Fruit fly (Drosophila melanogaster) whole organism, wandering third instar larva: ENCODE results near the gene Cp16.
A peak's percentile ranks its signal among the peaks of the same experiment; 100 is the strongest.

Source experiments
- Abd-B ChIP-seq: fragments of >200 bp; optimal IDR thresholded peaks from 2 replicates; lab custom pipeline; 2017; ENCODE audit warnings: missing biosample characterization, missing genetic modification characterization
- CG32264 ChIP-seq: fragments of 200-800 bp; sonication (Bioruptor generic); optimal IDR thresholded peaks from 2 replicates; lab custom pipeline; 2016; ENCODE audit warnings: missing biosample characterization, missing genetic modification characterization
- CG9705 ChIP-seq: fragments of 200-800 bp; sonication (Bioruptor generic); optimal IDR thresholded peaks from 2 replicates; lab custom pipeline; 2018; ENCODE audit warnings: missing biosample characterization, mild to moderate bottlenecking, missing genetic modification characterization
- CrebA ChIP-seq: fragments of 200-800 bp; sonication (Bioruptor generic); optimal IDR thresholded peaks from 2 replicates; lab custom pipeline; 2016; ENCODE audit warnings: missing biosample characterization, mild to moderate bottlenecking, missing genetic modification characterization, borderline replicate concordance
- Dfd ChIP-seq: fragments of >200 bp; optimal IDR thresholded peaks from 2 replicates; lab custom pipeline; 2017; ENCODE audit warnings: missing biosample characterization, missing genetic modification characterization
- GATAd ChIP-seq: sonication (Bioruptor generic); optimal IDR thresholded peaks from 2 replicates; lab custom pipeline; 2016; ENCODE audit warnings: missing biosample characterization, missing genetic modification characterization
- HLH106 ChIP-seq: fragments of 200-800 bp; optimal IDR thresholded peaks from 3 replicates; lab custom pipeline; 2019; ENCODE audit warnings: missing biosample characterization, mild to moderate bottlenecking, missing genetic modification characterization, moderate library complexity
- Hnf4 ChIP-seq: fragments of 200-800 bp; sonication (Bioruptor generic); optimal IDR thresholded peaks from 2 replicates; lab custom pipeline; 2016; ENCODE audit warnings: missing biosample characterization, mild to moderate bottlenecking, missing genetic modification characterization
- Hr78 ChIP-seq: fragments of >200 bp; optimal IDR thresholded peaks from 2 replicates; lab custom pipeline; 2017; ENCODE audit warnings: missing biosample characterization, missing genetic modification characterization
- Hr83 ChIP-seq: fragments of 200-300 bp; sonication (Bioruptor generic); optimal IDR thresholded peaks from 2 replicates; lab custom pipeline; 2016; ENCODE audit warnings: missing biosample characterization, mild to moderate bottlenecking, missing genetic modification characterization, moderate library complexity; ENCODE audit not compliant: poor library complexity, severe bottlenecking
- Jra ChIP-seq: sonication (Bioruptor generic); optimal IDR thresholded peaks from 2 replicates; lab custom pipeline; 2016; ENCODE audit warnings: missing biosample characterization, missing genetic modification characterization
- Mio ChIP-seq: sonication (Bioruptor generic); optimal IDR thresholded peaks from 2 replicates; lab custom pipeline; 2016; ENCODE audit warnings: missing biosample characterization, missing genetic modification characterization
- Myc ChIP-seq: fragments of >200 bp; optimal IDR thresholded peaks from 2 replicates; lab custom pipeline; 2017
- N ChIP-seq: fragments of >200 bp; optimal IDR thresholded peaks from 2 replicates; lab custom pipeline; 2018; ENCODE audit warnings: missing biosample characterization, missing external identifiers, missing genetic modification characterization
- Rel ChIP-seq, 2 experiments: fragments of 200-800 bp; sonication (Bioruptor generic) in 1 of 2; optimal IDR thresholded peaks; 2 replicates in 1 of 2; 3 replicates in 1 of 2; lab custom pipeline; 2016 to 2019; ENCODE audit warnings: mild to moderate bottlenecking in 2 of 2, missing biosample characterization in 2 of 2, missing genetic modification characterization in 2 of 2, moderate library complexity in 1 of 2
- Sp1 ChIP-seq: fragments of 200-800 bp; sonication (Bioruptor generic); optimal IDR thresholded peaks from 3 replicates; lab custom pipeline; 2019; ENCODE audit warnings: missing biosample characterization, mild to moderate bottlenecking, missing genetic modification characterization, moderate library complexity
- Vsx2 ChIP-seq: fragments of 200-300, 225-300 bp; sonication (Bioruptor generic); optimal IDR thresholded peaks from 2 replicates; lab custom pipeline; 2018; ENCODE audit warnings: missing biosample characterization, missing genetic modification characterization; ENCODE audit not compliant: partially characterized antibody
- brk ChIP-seq: fragments of 200-800 bp; sonication (Bioruptor generic); optimal IDR thresholded peaks from 2 replicates; lab custom pipeline; 2016; ENCODE audit warnings: missing biosample characterization, mild to moderate bottlenecking, missing genetic modification characterization
- dsf ChIP-seq: sonication (Bioruptor generic); optimal IDR thresholded peaks from 2 replicates; lab custom pipeline; 2016; ENCODE audit warnings: missing biosample characterization, missing genetic modification characterization, borderline replicate concordance
- ey ChIP-seq: fragments of 200-800 bp; sonication (Bioruptor generic); optimal IDR thresholded peaks from 2 replicates; lab custom pipeline; 2016; ENCODE audit warnings: missing biosample characterization, missing genetic modification characterization
- foxo ChIP-seq, 2 experiments: fragments of 200-800 bp; sonication (Bioruptor generic); optimal IDR thresholded peaks; 2 replicates in 1 of 2; 3 replicates in 1 of 2; lab custom pipeline; 2016 to 2017; ENCODE audit warnings: missing biosample characterization in 2 of 2, missing genetic modification characterization in 2 of 2
- fru ChIP-seq: fragments of 200-800 bp; sonication (Bioruptor generic); optimal IDR thresholded peaks from 3 replicates; lab custom pipeline; 2016; ENCODE audit warnings: missing biosample characterization, mild to moderate bottlenecking, missing genetic modification characterization
- jim ChIP-seq: fragments of 175-275, 200-325 bp; sonication (Bioruptor generic); optimal IDR thresholded peaks from 2 replicates; lab custom pipeline; 2016; ENCODE audit warnings: missing biosample characterization, mild to moderate bottlenecking, missing genetic modification characterization
- lola ChIP-seq: fragments of >200 bp; optimal IDR thresholded peaks from 2 replicates; lab custom pipeline; 2017; ENCODE audit warnings: missing biosample characterization, missing genetic modification characterization
- pan ChIP-seq: fragments of >200 bp; optimal IDR thresholded peaks from 2 replicates; lab custom pipeline; 2017
- psq ChIP-seq: fragments of 200-800 bp; sonication (Bioruptor generic); optimal IDR thresholded peaks from 3 replicates; lab custom pipeline; 2017; ENCODE audit warnings: missing biosample characterization, mild to moderate bottlenecking, missing genetic modification characterization, moderate library complexity
- rgr ChIP-seq: fragments of 200-800 bp; sonication (Bioruptor generic); optimal IDR thresholded peaks from 3 replicates; lab custom pipeline; 2016; ENCODE audit warnings: missing biosample characterization, mild to moderate bottlenecking, missing genetic modification characterization
- sv ChIP-seq: fragments of 200-800 bp; sonication (Bioruptor generic); optimal IDR thresholded peaks from 3 replicates; lab custom pipeline; 2016; ENCODE audit warnings: missing biosample characterization, missing genetic modification characterization
- tai ChIP-seq: sonication (Bioruptor generic); optimal IDR thresholded peaks from 2 replicates; lab custom pipeline; 2016; ENCODE audit warnings: missing biosample characterization, missing genetic modification characterization

Gene Cp16

DNA sequence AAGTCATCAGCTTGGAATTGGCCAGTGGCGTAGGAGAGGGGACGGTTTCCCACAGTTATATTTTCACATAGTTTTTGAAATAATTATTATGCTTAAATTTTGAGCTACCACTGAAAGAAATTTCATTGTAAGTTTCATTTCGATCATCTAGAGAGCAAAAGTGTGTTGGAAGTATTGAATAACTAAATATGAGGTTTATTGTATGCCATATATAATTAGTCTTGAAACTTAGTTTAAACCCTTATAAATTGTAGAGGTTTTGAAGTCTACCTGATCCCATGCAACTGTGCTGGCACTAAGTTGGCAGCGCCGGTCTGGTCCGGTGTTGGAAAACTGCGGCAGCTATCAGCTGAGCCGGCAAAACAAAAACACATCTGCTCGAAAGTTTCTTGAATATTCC, 10.6 kb upstream of the Cp16 start, which contains the start of the genes CG32022 and CG6511 (continued):
- peak; percentile 92 for TF ChIP-seq dsf (GFP tag; lab: Kevin White, UChicago)

DNA sequence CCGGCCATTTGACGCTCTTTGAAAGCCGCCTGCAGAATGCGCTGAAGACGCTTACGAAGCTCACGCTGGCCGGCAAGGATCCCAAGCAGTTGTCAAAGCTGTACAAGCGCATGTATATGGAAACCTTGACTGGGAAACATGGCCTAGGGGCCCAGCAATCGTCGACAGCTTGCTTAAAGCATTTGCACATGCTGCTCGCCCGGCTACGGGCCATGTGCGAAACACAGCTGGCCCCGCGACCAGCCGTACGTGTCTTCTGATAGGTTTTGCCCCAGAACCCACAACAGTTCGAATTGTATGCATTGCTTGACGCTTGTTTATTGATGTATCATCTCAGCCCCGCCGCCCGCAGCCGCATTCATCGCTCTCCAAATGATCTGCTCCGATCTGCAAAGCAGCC, 6.5 kb upstream of the Cp16 start:
- TF ChIP-seq HLH106 (no peak), Mio (GFP tag; lab: Kevin White, UChicago) (no peak), Sp1 (GFP tag; lab: Kevin White, UChicago) (no peak), rgr (GFP tag; lab: Kevin White, UChicago) (no peak), Hr78 (GFP tag; lab: Kevin White, UChicago) (no peak), lola (no peak), CrebA (GFP tag; lab: Kevin White, UChicago) (no peak), GATAd (GFP tag; lab: Kevin White, UChicago) (no peak), sv (GFP tag; lab: Kevin White, UChicago) (no peak), Dfd (GFP tag; lab: Kevin White, UChicago) (no peak), Abd-B (GFP tag; lab: Kevin White, UChicago) (no peak), Hnf4 (GFP tag; lab: Kevin White, UChicago) (no peak), CG9705 (GFP tag; lab: Kevin White, UChicago) (no peak), brk (no peak), Vsx2 (no peak)

- TF ChIP-seq Hr83 (GFP tag; lab: Kevin White, UChicago): no peak
- no peak for TF ChIP-seq N
- TF ChIP-seq Mio (GFP tag; lab: Kevin White, UChicago): no peak
- no peak for TF ChIP-seq Rel (GFP tag; optimal IDR thresholded peaks at IDR 0.05; lab: Kevin White, UChicago)
- no peak for TF ChIP-seq Rel (tag; optimal IDR thresholded peaks at IDR 0.05; lab: Kevin White, UChicago)
- TF ChIP-seq Dfd (GFP tag; lab: Kevin White, UChicago): no peak
- no peak for TF ChIP-seq jim (GFP tag; lab: Kevin White, UChicago)
- no peak for TF ChIP-seq pan (lab: Kevin White, UChicago)
- no peak for TF ChIP-seq rgr (GFP tag; lab: Kevin White, UChicago)
- no peak for TF ChIP-seq GATAd (GFP tag; lab: Kevin White, UChicago)
- no peak for TF ChIP-seq CG32264 (GFP tag; lab: Kevin White, UChicago)
- no peak for TF ChIP-seq ey (GFP tag; lab: Kevin White, UChicago)
Observed at dm6 chr3L:8725674-8726073, 6.1 kb upstream of the Cp16 start, which contains the start of gene CG43965. Gene CG43965, minus strand, starts transcription at chr3L:8725774.

dm6 chr3L:8726317-8726841, 5.4 kb upstream of the Cp16 start, which contains the start of gene Cp18:
Gene Cp18, plus strand, starts transcription at chr3L:8726791.
- TF ChIP-seq N (no peak), foxo (GFP tag; optimal IDR thresholded peaks at IDR 0.05; lab: Kevin White, UChicago) (no peak), brk (no peak), Myc (lab: Kevin White, UChicago) (no peak)

dm6 chr3L:8728181-8728580, 3.6 kb upstream of the Cp16 start, which contains the start of gene Cp15:
Gene Cp15, plus strand, starts transcription at chr3L:8728481.
- TF ChIP-seq GATAd (GFP tag; lab: Kevin White, UChicago) (no peak), Hr83 (GFP tag; lab: Kevin White, UChicago) (no peak), tai (no peak), fru (GFP tag; lab: Kevin White, UChicago) (no peak), psq (no peak), rgr (GFP tag; lab: Kevin White, UChicago) (no peak), Vsx2 (no peak), foxo (GFP tag; optimal IDR thresholded peaks at IDR 0.05; lab: Kevin White, UChicago) (no peak), Jra (GFP tag; lab: Kevin White, UChicago) (no peak), CrebA (GFP tag; lab: Kevin White, UChicago) (no peak), brk (no peak)

- TF ChIP-seq HLH106: no peak
- TF ChIP-seq brk: no peak
Observed at dm6 chr3L:8729565-8729964, 2.2 kb upstream of the Cp16 start, which contains the start of gene Cp19. Gene Cp19, plus strand, starts transcription at chr3L:8729865.
